Worm (Caenorhabditis elegans) whole organism, young adult: ENCODE data around the gene col-78.

Experiments used
- B0261.1 ChIP-seq: sonication (generic microtip); optimal IDR thresholded peaks from 2 replicates; lab custom pipeline; 2016; ENCODE audit warnings: mild to moderate bottlenecking, missing genetic modification characterization, moderate library complexity, missing compliant biosample characterization
- B0336.3 ChIP-seq: fragments of 200-800 bp; sonication (Bioruptor generic); IDR thresholded peaks from 2 replicates; pipeline ENCODE4 v1.3.6; 2022; ENCODE audit warnings: missing genetic modification characterization, missing compliant biosample characterization
- C06A6.2 ChIP-seq: fragments of 200-800 bp; sonication (Bioruptor generic); conservative IDR thresholded peaks from 2 replicates; pipeline ENCODE4 v1.3.6; 2022; ENCODE audit warnings: missing genetic modification characterization, missing compliant biosample characterization
- K11D2.4 ChIP-seq: fragments of 200-800 bp; sonication (Bioruptor generic); IDR thresholded peaks from 2 replicates; pipeline ENCODE4 v1.3.6; 2022; ENCODE audit warnings: missing genetic modification reagents, missing genetic modification characterization, missing compliant biosample characterization
- K12H6.12 ChIP-seq: fragments of 200-800 bp; sonication (Bioruptor generic); optimal IDR thresholded peaks from 2 replicates; lab custom pipeline; 2018; ENCODE audit warnings: mild to moderate bottlenecking, missing genetic modification characterization, missing compliant biosample characterization
- aptf-2 ChIP-seq: fragments of 200-800 bp; sonication (Bioruptor generic); conservative IDR thresholded peaks from 2 replicates; pipeline ENCODE4 v1.3.6; 2022; ENCODE audit warnings: missing genetic modification reagents, missing genetic modification characterization, missing compliant biosample characterization
- aptf-3 ChIP-seq: fragments of 200-800 bp; sonication (Bioruptor generic); IDR thresholded peaks from 2 replicates; pipeline ENCODE4 v1.3.6; 2022; ENCODE audit warnings: missing genetic modification characterization, missing compliant biosample characterization
- atf-7 ChIP-seq: sonication (generic microtip); optimal IDR thresholded peaks from 2 replicates; lab custom pipeline; 2017; ENCODE audit warnings: mild to moderate bottlenecking, missing genetic modification characterization, missing compliant biosample characterization
- attf-5 ChIP-seq: fragments of 200-800 bp; sonication (Bioruptor generic); optimal IDR thresholded peaks from 2 replicates; lab custom pipeline; 2018; ENCODE audit warnings: mild to moderate bottlenecking, missing genetic modification characterization, missing compliant biosample characterization
- bed-1 ChIP-seq: fragments of 200-800 bp; sonication (Bioruptor generic); IDR thresholded peaks from 2 replicates; pipeline ENCODE4 v1.3.6; 2022; ENCODE audit warnings: missing genetic modification reagents, missing genetic modification characterization, missing compliant biosample characterization
- cebp-1 ChIP-seq, 2 experiments: fragments of 200-800 bp in 1 of 2; sonication (Bioruptor generic) in 1 of 2; sonication (generic microtip) in 1 of 2; IDR thresholded peaks in 1 of 2; optimal IDR thresholded peaks in 1 of 2; 2 replicates each; pipeline versions ENCODE4 v1.3.6 to Lab custom; 2017 to 2022; ENCODE audit warnings: missing compliant biosample characterization in 2 of 2, missing genetic modification characterization in 2 of 2, mild to moderate bottlenecking in 1 of 2, missing genetic modification reagents in 1 of 2, moderate library complexity in 1 of 2
- cebp-2 ChIP-seq: fragments of 200-800 bp; sonication (Bioruptor generic); IDR thresholded peaks from 2 replicates; pipeline ENCODE4 v1.3.6; 2022; ENCODE audit warnings: missing genetic modification characterization, missing compliant biosample characterization
- ceh-27 ChIP-seq: fragments of 200-800 bp; sonication (Bioruptor generic); optimal IDR thresholded peaks from 2 replicates; lab custom pipeline; 2018; ENCODE audit warnings: mild to moderate bottlenecking, missing genetic modification characterization, moderate library complexity, missing compliant biosample characterization
- ceh-79 ChIP-seq: sonication (generic microtip); optimal IDR thresholded peaks from 2 replicates; lab custom pipeline; 2017; ENCODE audit warnings: mild to moderate bottlenecking, missing genetic modification characterization, missing compliant biosample characterization
- dox-1 ChIP-seq: fragments of 200-800 bp; sonication (Bioruptor generic); IDR thresholded peaks from 2 replicates; pipeline ENCODE4 v1.3.6; 2022; ENCODE audit warnings: missing genetic modification reagents, missing genetic modification characterization, missing compliant biosample characterization
- dpl-1 ChIP-seq: fragments of 150-350 bp; optimal IDR thresholded peaks from 2 replicates; lab custom pipeline; 2014; ENCODE audit warnings: missing biosample characterization, missing genetic modification reagents, missing genetic modification characterization
- efl-1 ChIP-seq: fragments of 150-350 bp; optimal IDR thresholded peaks from 2 replicates; lab custom pipeline; 2014; ENCODE audit warnings: missing biosample characterization, missing genetic modification reagents, missing genetic modification characterization
- egl-18 ChIP-seq: fragments of 200-800 bp; sonication (Bioruptor generic); IDR thresholded peaks from 2 replicates; pipeline ENCODE4 v1.3.6; 2022; ENCODE audit warnings: missing genetic modification reagents, missing genetic modification characterization, missing compliant biosample characterization
- egrh-3 ChIP-seq: fragments of 200-800 bp; sonication (Bioruptor generic); IDR thresholded peaks from 2 replicates; pipeline ENCODE4 v1.3.6; 2022; ENCODE audit warnings: missing genetic modification reagents, missing genetic modification characterization, missing compliant biosample characterization
- gei-17 ChIP-seq: fragments of 200-800 bp; sonication (Bioruptor generic); optimal IDR thresholded peaks from 2 replicates; lab custom pipeline; 2018; ENCODE audit warnings: mild to moderate bottlenecking, missing genetic modification characterization, missing compliant biosample characterization
- hlh-26 ChIP-seq: fragments of 200-800 bp; sonication (Bioruptor generic); conservative IDR thresholded peaks from 2 replicates; pipeline ENCODE4 v1.3.6; 2022; ENCODE audit warnings: missing genetic modification reagents, missing genetic modification characterization, missing compliant biosample characterization
- hmg-1.2 ChIP-seq: fragments of 200-800 bp; sonication (Bioruptor generic); IDR thresholded peaks from 2 replicates; pipeline ENCODE4 v1.3.6; 2022; ENCODE audit warnings: missing genetic modification reagents, missing genetic modification characterization, missing compliant biosample characterization
- hsf-1 ChIP-seq: fragments of 200-800 bp; sonication (Bioruptor generic); IDR thresholded peaks from 2 replicates; pipeline ENCODE4 v1.3.6; 2022; ENCODE audit warnings: missing genetic modification reagents, missing genetic modification characterization, missing compliant biosample characterization
- lin-35 ChIP-seq, 3 experiments: fragments of 150-350 bp in 2 of 3; sonication (generic microtip) in 1 of 3; optimal IDR thresholded peaks; 2 replicates each; lab custom pipeline; 2014 to 2018; ENCODE audit warnings: missing biosample characterization in 3 of 3, missing genetic modification characterization in 3 of 3, missing genetic modification reagents in 3 of 3
- lin-40 ChIP-seq: sonication (generic microtip); optimal IDR thresholded peaks from 2 replicates; lab custom pipeline; 2016; ENCODE audit warnings: missing genetic modification characterization, mild to moderate bottlenecking, missing compliant biosample characterization, missing genotype, missing genetic modification reagents
- lin-54 ChIP-seq: fragments of 200-800 bp; sonication (Bioruptor generic); optimal IDR thresholded peaks from 2 replicates; lab custom pipeline; 2018; ENCODE audit warnings: mild to moderate bottlenecking, missing genetic modification characterization, missing compliant biosample characterization
- madf-10 ChIP-seq: sonication (generic microtip); optimal IDR thresholded peaks from 2 replicates; lab custom pipeline; 2016; ENCODE audit warnings: mild to moderate bottlenecking, missing genetic modification characterization, missing compliant biosample characterization
- madf-6 ChIP-seq: fragments of 200-800 bp; sonication (Bioruptor generic); IDR thresholded peaks from 2 replicates; pipeline ENCODE4 v1.3.6; 2022; ENCODE audit warnings: missing genetic modification reagents, missing genetic modification characterization, missing compliant biosample characterization
- mes-4 ChIP-seq: sonication (generic microtip); optimal IDR thresholded peaks from 2 replicates; lab custom pipeline; 2016; ENCODE audit warnings: missing genotype, missing genetic modification characterization, missing compliant biosample characterization
- nhr-120 ChIP-seq: fragments of 200-800 bp; sonication (Bioruptor generic); IDR thresholded peaks from 2 replicates; pipeline ENCODE4 v1.3.6; 2022; ENCODE audit warnings: missing genetic modification characterization, missing compliant biosample characterization
- nhr-80 ChIP-seq: sonication (generic microtip); optimal IDR thresholded peaks from 2 replicates; lab custom pipeline; 2016; ENCODE audit warnings: missing genetic modification characterization, missing compliant biosample characterization
- pbrm-1 ChIP-seq: fragments of 200-800 bp; sonication (Bioruptor generic); IDR thresholded peaks from 2 replicates; pipeline ENCODE4 v1.3.6; 2022; ENCODE audit warnings: missing genetic modification reagents, missing genetic modification characterization, missing compliant biosample characterization
- rcor-1 ChIP-seq: fragments of 200-800 bp; sonication (Bioruptor generic); IDR thresholded peaks from 2 replicates; pipeline ENCODE4 v1.3.6; 2022; ENCODE audit warnings: missing genetic modification reagents, missing genetic modification characterization, missing compliant biosample characterization
- rpc-1 ChIP-seq, 2 experiments: fragments of 150-350 bp in 1 of 2; sonication (generic microtip) in 1 of 2; optimal IDR thresholded peaks; 2 replicates each; lab custom pipeline; 2014 to 2018; ENCODE audit warnings: missing biosample characterization in 1 of 2, missing genetic modification characterization in 1 of 2, missing genetic modification reagents in 1 of 2, missing genotype in 1 of 2
- sdz-38 ChIP-seq: sonication (generic microtip); optimal IDR thresholded peaks from 2 replicates; lab custom pipeline; 2016; ENCODE audit warnings: missing genotype, missing genetic modification characterization, missing compliant biosample characterization
- snpc-4 ChIP-seq, 5 experiments: fragments of 150-350 bp in 1 of 5; sonication (generic microtip) in 4 of 5; optimal IDR thresholded peaks; 2 replicates each; lab custom pipeline; 2014 to 2018; ENCODE audit warnings: missing genetic modification characterization in 5 of 5, missing biosample characterization in 3 of 5, antibody characterized with exemption in 2 of 5, mild to moderate bottlenecking in 2 of 5, missing compliant biosample characterization in 2 of 5, missing genotype in 2 of 5, moderate library complexity in 2 of 5, missing genetic modification reagents in 1 of 5
- sptf-2 ChIP-seq: fragments of 200-800 bp; sonication (Bioruptor generic); optimal IDR thresholded peaks from 2 replicates; lab custom pipeline; 2018; ENCODE audit warnings: mild to moderate bottlenecking, missing genetic modification characterization, missing compliant biosample characterization
- unc-130 ChIP-seq: sonication (generic microtip); optimal IDR thresholded peaks from 2 replicates; lab custom pipeline; 2016; ENCODE audit warnings: missing genetic modification reagents, missing genetic modification characterization, missing compliant biosample characterization
- unc-62 ChIP-seq: fragments of 150-350 bp; optimal IDR thresholded peaks from 2 replicates; lab custom pipeline; 2014; ENCODE audit warnings: missing biosample characterization, missing genetic modification reagents, missing genetic modification characterization
- zfh-2 ChIP-seq: fragments of 200-800 bp; sonication (Bioruptor generic); conservative IDR thresholded peaks from 2 replicates; pipeline ENCODE4 v1.3.6; 2022; ENCODE audit warnings: missing genetic modification reagents, missing genetic modification characterization, missing compliant biosample characterization
- ztf-26 ChIP-seq: sonication (generic microtip); optimal IDR thresholded peaks from 2 replicates; lab custom pipeline; 2017; ENCODE audit warnings: missing genetic modification characterization, missing compliant biosample characterization

Gene col-78

DNA sequence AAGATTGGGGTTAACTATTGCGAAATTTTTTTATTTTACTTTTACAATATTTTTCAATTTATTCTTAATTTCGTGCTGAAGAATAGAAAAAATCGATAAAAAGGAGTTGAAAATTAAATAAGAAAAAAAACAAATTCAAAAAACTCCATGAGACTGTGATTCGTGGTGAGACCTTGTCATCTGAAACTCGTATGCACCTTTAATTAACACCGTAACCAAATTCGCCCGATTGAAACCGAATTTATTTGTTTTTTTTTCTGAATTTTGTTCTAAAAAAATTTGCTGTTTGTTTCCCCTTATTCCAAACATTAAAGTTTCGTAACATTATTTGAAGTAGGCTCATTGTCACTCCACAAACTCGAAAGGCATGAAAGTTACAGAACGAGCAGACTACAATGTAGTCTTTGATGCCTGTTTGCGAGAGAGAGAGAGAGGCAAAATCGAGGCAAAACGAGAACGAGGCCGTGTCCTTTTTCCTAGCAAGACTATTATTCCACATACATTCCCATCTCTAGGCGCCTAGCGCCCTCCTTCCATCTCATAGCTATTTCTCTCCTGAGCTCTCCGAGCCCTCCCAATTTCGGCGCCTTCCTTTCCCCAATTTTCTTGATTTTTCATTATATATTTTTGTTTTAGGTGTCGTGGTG is 43.3 kb upstream of the col-78 start, which contains the start of gene T24H10.4 (continued):
- TF ChIP-seq unc-130 (GFP tag; lab: Kevin White, UChicago): no peak
- no peak for TF ChIP-seq hsf-1 (GFP tag; lab: Robert Waterston, UW)
- no peak for TF ChIP-seq dpl-1
- TF ChIP-seq sptf-2 (GFP tag; lab: Kevin White, UChicago): no peak
- no peak for TF ChIP-seq attf-5 (GFP tag; lab: Kevin White, UChicago)

DNA sequence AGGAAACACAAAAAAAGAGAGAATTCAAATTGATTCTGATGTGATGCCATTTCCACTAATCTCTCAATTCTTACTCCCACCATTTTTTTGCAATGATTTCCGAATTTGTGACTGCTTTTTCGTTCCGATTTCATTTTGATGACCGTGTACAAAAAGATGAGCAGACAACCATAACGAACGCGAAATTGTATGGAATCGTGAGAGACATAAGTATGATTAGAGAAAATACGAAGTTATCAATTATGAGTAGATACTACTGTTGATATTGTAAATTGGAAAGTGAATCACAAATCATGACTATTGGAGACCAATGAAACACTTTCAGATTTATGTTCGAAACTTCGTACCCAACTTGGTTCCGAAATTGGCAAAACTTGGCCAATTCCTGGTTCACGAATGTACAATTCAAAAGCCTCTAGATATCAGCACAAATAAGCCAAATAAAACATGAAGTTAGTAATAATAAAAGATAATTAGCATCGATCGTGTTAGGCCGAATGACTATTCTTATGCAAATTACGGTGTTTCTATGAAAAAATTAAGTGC is 40.8 kb upstream of the col-78 start:
- TF ChIP-seq aptf-2 (no peak), nhr-80 (tag; lab: Kevin White, UChicago) (peak; percentile 62), cebp-1 (GFP tag; IDR thresholded peaks at IDR 0.05; lab: Robert Waterston, UW) (no peak), cebp-1 (tag; optimal IDR thresholded peaks at IDR 0.05; lab: Kevin White, UChicago) (peak; percentile 24), cebp-2 (GFP tag; lab: Robert Waterston, UW) (no peak)

DNA sequence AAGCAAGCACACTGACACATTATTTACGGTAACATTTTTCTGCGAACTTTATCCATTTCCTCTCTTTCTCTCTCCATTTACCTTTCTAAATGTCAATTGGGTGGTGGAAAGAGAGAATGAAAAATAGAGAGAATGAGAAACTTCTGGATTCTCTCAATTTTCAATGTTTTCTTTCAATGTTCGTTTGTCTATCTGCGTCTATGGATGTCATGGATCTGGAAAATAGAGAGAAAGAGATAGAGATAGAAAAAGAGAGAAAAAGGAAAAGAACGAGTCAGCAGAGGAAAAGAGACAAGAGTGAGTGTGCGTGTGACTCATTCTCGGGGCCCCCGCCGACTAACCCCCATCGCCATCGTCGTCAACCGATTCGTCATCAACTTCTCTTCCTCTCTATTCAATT is 39.5 kb upstream of the col-78 start, which contains the start of gene jun-1:
TSS of gene jun-1 (plus strand) at position 307 of the 400 bp plus-strand sequence.
- 0 out of 2 replicates have a peak, but pooled peaks have one; percentile 20 for TF ChIP-seq hsf-1 (GFP tag; lab: Robert Waterston, UW)
- peak; percentile 28 for TF ChIP-seq lin-54 (GFP tag; lab: Kevin White, UChicago)
- TF ChIP-seq madf-6: no peak
- peak; percentile 72 for TF ChIP-seq K12H6.12 (tag; lab: Kevin White, UChicago)
- peak; percentile 59 for TF ChIP-seq K11D2.4 (GFP tag; lab: Robert Waterston, UW)
- TF ChIP-seq unc-62 (GFP tag; lab: Kevin White, UChicago): peak; percentile 37
- TF ChIP-seq bed-1 (GFP tag; lab: Robert Waterston, UW): no peak
- no peak for TF ChIP-seq cebp-1 (GFP tag; IDR thresholded peaks at IDR 0.05; lab: Robert Waterston, UW)
- TF ChIP-seq cebp-1 (tag; optimal IDR thresholded peaks at IDR 0.05; lab: Kevin White, UChicago): peak; percentile 78
- no peak for TF ChIP-seq mes-4
- peak; percentile 20 for TF ChIP-seq atf-7 (tag; lab: Kevin White, UChicago)
- peak; percentile 71 for TF ChIP-seq pbrm-1
- no peak for TF ChIP-seq hlh-26 (GFP tag; lab: Robert Waterston, UW)
- no peak for TF ChIP-seq efl-1 (GFP tag; lab: Kevin White, UChicago)
- TF ChIP-seq sdz-38 (tag; lab: Kevin White, UChicago): no peak
- peak; percentile 49 for TF ChIP-seq rcor-1 (GFP tag; lab: Robert Waterston, UW)
- no peak for TF ChIP-seq nhr-120
- peak; percentile 54 for TF ChIP-seq C06A6.2 (GFP tag; lab: Robert Waterston, UW)
- TF ChIP-seq hmg-1.2 (GFP tag; lab: Robert Waterston, UW): peak; percentile 81
- TF ChIP-seq ceh-27 (GFP tag; lab: Kevin White, UChicago): peak; percentile 71
- TF ChIP-seq snpc-4 (GFP tag; optimal IDR thresholded peaks at IDR 0.05; lab: Kevin White, UChicago): no peak
- peak in 3 of 4 experiments; percentile 3 to 36 (median 26) for TF ChIP-seq snpc-4 (tag; optimal IDR thresholded peaks at IDR 0.05; lab: Kevin White, UChicago)
- TF ChIP-seq lin-35 (GFP tag; optimal IDR thresholded peaks at IDR 0.05; lab: Kevin White, UChicago): peak in 1 of 3 experiments; percentile 77
- no peak for TF ChIP-seq ceh-79 (tag; lab: Kevin White, UChicago)
- peak; percentile 89 for TF ChIP-seq lin-40 (tag; lab: Kevin White, UChicago)
- TF ChIP-seq dpl-1: no peak
- no peak for TF ChIP-seq egl-18
- TF ChIP-seq aptf-2: no peak
- TF ChIP-seq gei-17 (GFP tag; lab: Kevin White, UChicago): peak; percentile 23
- peak; percentile 24; the same call in 1 of the 2 replicates for TF ChIP-seq B0336.3 (GFP tag; lab: Robert Waterston, UW)
- TF ChIP-seq ztf-26 (tag; lab: Kevin White, UChicago): peak; percentile 69
- TF ChIP-seq rpc-1 (optimal IDR thresholded peaks at IDR 0.05; lab: Kevin White, UChicago): peak; percentile 17
- TF ChIP-seq rpc-1 (tag; optimal IDR thresholded peaks at IDR 0.05; lab: Kevin White, UChicago): no peak
- TF ChIP-seq dox-1: peak; percentile 66
- peak; percentile 41 for TF ChIP-seq nhr-80 (tag; lab: Kevin White, UChicago)
- 0 out of 2 replicates have a peak, but pooled peaks have one; percentile 20 for TF ChIP-seq egrh-3
- TF ChIP-seq B0261.1 (tag; lab: Kevin White, UChicago): no peak
- peak; percentile 94 for TF ChIP-seq zfh-2 (GFP tag; lab: Robert Waterston, UW)
- TF ChIP-seq madf-10 (tag; lab: Kevin White, UChicago): peak; percentile 41
- no peak for TF ChIP-seq aptf-3 (GFP tag; lab: Robert Waterston, UW)
